Fruit fly (Drosophila melanogaster) whole organism, prepupa: ENCODE results near the gene Dbp73D.

Experiments
- CG10631 ChIP-seq: fragments of 200-800 bp; sonication (Bioruptor generic); optimal IDR thresholded peaks from 2 replicates; lab custom pipeline; 2016; ENCODE audit warnings: missing biosample characterization, missing genetic modification characterization
- CG11762 ChIP-seq: fragments of 200-800 bp; sonication (Bioruptor generic); optimal IDR thresholded peaks from 3 replicates; lab custom pipeline; 2016; ENCODE audit warnings: missing biosample characterization, missing genetic modification characterization; ENCODE audit not compliant: insufficient read depth
- CG11902 ChIP-seq: fragments of 200-800 bp; sonication (Bioruptor generic); optimal IDR thresholded peaks from 3 replicates; lab custom pipeline; 2016; ENCODE audit warnings: missing biosample characterization, missing genetic modification characterization
- CG1621 ChIP-seq: fragments of 200-800 bp; sonication (Bioruptor generic); optimal IDR thresholded peaks from 3 replicates; lab custom pipeline; 2018; ENCODE audit warnings: missing biosample characterization, mild to moderate bottlenecking, missing genetic modification characterization
- CG16779 ChIP-seq: fragments of 200-800 bp; sonication (Bioruptor generic); optimal IDR thresholded peaks from 3 replicates; lab custom pipeline; 2017; ENCODE audit warnings: missing biosample characterization, mild to moderate bottlenecking, missing genetic modification characterization
- CG3032 ChIP-seq: fragments of 200-800 bp; optimal IDR thresholded peaks from 2 replicates; lab custom pipeline; 2019; ENCODE audit warnings: missing biosample characterization, mild to moderate bottlenecking, missing genetic modification characterization, moderate library complexity
- CG31627 ChIP-seq: fragments of 200-800 bp; sonication (Bioruptor generic); optimal IDR thresholded peaks from 3 replicates; lab custom pipeline; 2016; ENCODE audit warnings: missing biosample characterization, missing genetic modification characterization
- CG34406 ChIP-seq: fragments of 200-800 bp; sonication (Bioruptor generic); optimal IDR thresholded peaks from 3 replicates; lab custom pipeline; 2016; ENCODE audit warnings: missing biosample characterization, missing genetic modification characterization
- CG6163 ChIP-seq: fragments of 200-800 bp; sonication (Bioruptor generic); IDR thresholded peaks from 3 replicates; pipeline ENCODE4 v1.3.6; 2022; ENCODE audit warnings: missing biosample characterization, missing genetic modification characterization
- CG6276 ChIP-seq: fragments of 200-800 bp; sonication (Bioruptor generic); optimal IDR thresholded peaks from 2 replicates; lab custom pipeline; 2017; ENCODE audit warnings: missing biosample characterization, mild to moderate bottlenecking, missing genetic modification characterization
- CG6792 ChIP-seq: fragments of 200-800 bp; sonication (Bioruptor generic); optimal IDR thresholded peaks from 3 replicates; lab custom pipeline; 2016; ENCODE audit warnings: missing biosample characterization, missing genetic modification characterization
- CG7368 ChIP-seq: fragments of 200-800 bp; sonication (Bioruptor generic); optimal IDR thresholded peaks from 3 replicates; lab custom pipeline; 2016; ENCODE audit warnings: missing biosample characterization, missing genetic modification characterization
- CG8119 ChIP-seq: fragments of 200-800 bp; sonication (Bioruptor generic); IDR thresholded peaks from 3 replicates; pipeline ENCODE4 v1.3.6; 2022; ENCODE audit warnings: missing biosample characterization, missing genetic modification characterization
- CG8319 ChIP-seq: fragments of 200-800 bp; sonication (Bioruptor generic); optimal IDR thresholded peaks from 3 replicates; lab custom pipeline; 2016; ENCODE audit warnings: missing biosample characterization, missing genetic modification characterization
- Eip75B ChIP-seq: fragments of 200-800 bp; sonication (Bioruptor generic); optimal IDR thresholded peaks from 3 replicates; lab custom pipeline; 2016; ENCODE audit warnings: missing biosample characterization, missing genetic modification characterization
- Eip78C ChIP-seq: fragments of 200-800 bp; sonication (Bioruptor generic); peaks from one replicate; lab custom pipeline; 2016; ENCODE audit warnings: missing biosample characterization, missing genetic modification characterization
- Eip93F ChIP-seq: fragments of 200-800 bp; sonication (Bioruptor generic); optimal IDR thresholded peaks from 2 replicates; lab custom pipeline; 2016; ENCODE audit warnings: missing biosample characterization, mild to moderate bottlenecking, missing genetic modification characterization
- Gug ChIP-seq: fragments of 200-800 bp; sonication (Bioruptor generic); IDR thresholded peaks from 2 replicates; pipeline ENCODE4 v1.3.6; 2022; ENCODE audit warnings: missing biosample characterization, missing genetic modification characterization
- Hr39 ChIP-seq: fragments of 200-800 bp; sonication (Bioruptor generic); optimal IDR thresholded peaks from 2 replicates; lab custom pipeline; 2016; ENCODE audit warnings: missing biosample characterization, missing genetic modification characterization
- Lpt ChIP-seq: fragments of 200-800 bp; sonication (Bioruptor generic); optimal IDR thresholded peaks from 3 replicates; lab custom pipeline; 2016; ENCODE audit warnings: missing biosample characterization, missing genetic modification characterization
- Met ChIP-seq: fragments of 200-800 bp; sonication (Bioruptor generic); optimal IDR thresholded peaks from 3 replicates; lab custom pipeline; 2016; ENCODE audit warnings: missing biosample characterization, missing genetic modification characterization
- OdsH ChIP-seq: fragments of 200-800 bp; sonication (Bioruptor generic); optimal IDR thresholded peaks from 3 replicates; lab custom pipeline; 2016; ENCODE audit warnings: missing biosample characterization, missing genetic modification characterization
- Sox102F ChIP-seq: fragments of 200-800 bp; sonication (Bioruptor generic); optimal IDR thresholded peaks from 2 replicates; lab custom pipeline; 2016; ENCODE audit warnings: missing biosample characterization, mild to moderate bottlenecking, missing genetic modification characterization
- Sox15 ChIP-seq: fragments of 200-800 bp; sonication (Bioruptor generic); optimal IDR thresholded peaks from 3 replicates; lab custom pipeline; 2016; ENCODE audit warnings: missing biosample characterization, missing genetic modification characterization
- achi ChIP-seq: fragments of 200-800 bp; sonication (Bioruptor generic); optimal IDR thresholded peaks from 3 replicates; lab custom pipeline; 2016; ENCODE audit warnings: missing biosample characterization, missing genetic modification characterization
- acj6 ChIP-seq: fragments of 200-800 bp; sonication (Bioruptor generic); optimal IDR thresholded peaks from 3 replicates; lab custom pipeline; 2016; ENCODE audit warnings: missing biosample characterization, missing genetic modification characterization
- dac ChIP-seq: fragments of 200-800 bp; sonication (Bioruptor generic); optimal IDR thresholded peaks from 2 replicates; lab custom pipeline; 2017; ENCODE audit warnings: missing biosample characterization, mild to moderate bottlenecking, missing genetic modification characterization
- dsx ChIP-seq: fragments of 200-800 bp; optimal IDR thresholded peaks from 3 replicates; lab custom pipeline; 2019; ENCODE audit warnings: missing biosample characterization, mild to moderate bottlenecking, missing genetic modification characterization, moderate library complexity; ENCODE audit not compliant: poor library complexity, severe bottlenecking
- eg ChIP-seq: fragments of 200-800 bp; sonication (Bioruptor generic); IDR thresholded peaks from 3 replicates; pipeline ENCODE4 v1.3.6; 2022; ENCODE audit warnings: missing biosample characterization, missing genetic modification characterization
- esn ChIP-seq: fragments of 200-800 bp; sonication (Bioruptor generic); optimal IDR thresholded peaks from 2 replicates; lab custom pipeline; 2016; ENCODE audit warnings: missing biosample characterization, mild to moderate bottlenecking, missing genetic modification characterization, moderate library complexity
- fd85E ChIP-seq: fragments of 200-800 bp; sonication (Bioruptor generic); optimal IDR thresholded peaks from 3 replicates; lab custom pipeline; 2016; ENCODE audit warnings: missing biosample characterization, missing genetic modification characterization
- lz ChIP-seq: fragments of 200-800 bp; sonication (Bioruptor generic); optimal IDR thresholded peaks from 3 replicates; lab custom pipeline; 2016; ENCODE audit warnings: missing biosample characterization, missing genetic modification characterization
- net ChIP-seq: fragments of 200-800 bp; sonication (Bioruptor generic); optimal IDR thresholded peaks from 3 replicates; lab custom pipeline; 2016; ENCODE audit warnings: missing biosample characterization, missing genetic modification characterization
- spab ChIP-seq: fragments of 200-800 bp; sonication (Bioruptor generic); optimal IDR thresholded peaks from 2 replicates; lab custom pipeline; 2017; ENCODE audit warnings: missing biosample characterization, mild to moderate bottlenecking, missing genetic modification characterization, missing genetic modification reagents
- ss ChIP-seq, 2 experiments: fragments of 200-800 bp; sonication (Bioruptor generic); optimal IDR thresholded peaks; 2 replicates in 1 of 2; 3 replicates in 1 of 2; lab custom pipeline; 2017 to 2018; ENCODE audit warnings: mild to moderate bottlenecking in 2 of 2, missing biosample characterization in 2 of 2, missing genetic modification characterization in 2 of 2, moderate library complexity in 1 of 2
- svp ChIP-seq: fragments of 200-800 bp; sonication (Bioruptor generic); peaks from one replicate; lab custom pipeline; 2016; ENCODE audit warnings: missing biosample characterization, missing genetic modification characterization
- topi ChIP-seq: fragments of 200-800 bp; sonication (Bioruptor generic); optimal IDR thresholded peaks from 3 replicates; lab custom pipeline; 2016; ENCODE audit warnings: missing biosample characterization, missing genetic modification characterization
- vri ChIP-seq: fragments of 200-800 bp; sonication (Bioruptor generic); optimal IDR thresholded peaks from 3 replicates; lab custom pipeline; 2016; ENCODE audit warnings: missing biosample characterization, mild to moderate bottlenecking, missing genetic modification characterization

Gene Dbp73D

dm6 chr3L:16697069-16697468, 33.5 kb downstream of the Dbp73D start (continued):
- TF ChIP-seq ss (GFP tag; optimal IDR thresholded peaks at IDR 0.05; lab: Kevin White, UChicago) (no peak), Gug (GFP tag; lab: Robert Waterston, UW) (no peak), acj6 (GFP tag; lab: Kevin White, UChicago) (peak; percentile 21), lz (GFP tag; lab: Kevin White, UChicago) (no peak), spab (GFP tag; lab: Kevin White, UChicago) (no peak), dac (GFP tag; lab: Kevin White, UChicago) (no peak), CG7368 (GFP tag; lab: Kevin White, UChicago) (no peak), achi (GFP tag; lab: Kevin White, UChicago) (peak; percentile 39), CG6276 (GFP tag; lab: Kevin White, UChicago) (peak; percentile 11), CG11762 (GFP tag; lab: Kevin White, UChicago) (no peak), CG31627 (GFP tag; lab: Kevin White, UChicago) (no peak), esn (GFP tag; lab: Kevin White, UChicago) (peak; percentile 33), dsx (GFP tag; lab: Kevin White, UChicago) (no peak), CG10631 (peak; percentile 17), Sox102F (peak; percentile 18), Sox15 (GFP tag; lab: Kevin White, UChicago) (no peak), Eip75B (GFP tag; lab: Kevin White, UChicago) (no peak), OdsH (GFP tag; lab: Kevin White, UChicago) (peak; percentile 27)
- TF ChIP-seq, all 60 proteins: peak for 18

DNA sequence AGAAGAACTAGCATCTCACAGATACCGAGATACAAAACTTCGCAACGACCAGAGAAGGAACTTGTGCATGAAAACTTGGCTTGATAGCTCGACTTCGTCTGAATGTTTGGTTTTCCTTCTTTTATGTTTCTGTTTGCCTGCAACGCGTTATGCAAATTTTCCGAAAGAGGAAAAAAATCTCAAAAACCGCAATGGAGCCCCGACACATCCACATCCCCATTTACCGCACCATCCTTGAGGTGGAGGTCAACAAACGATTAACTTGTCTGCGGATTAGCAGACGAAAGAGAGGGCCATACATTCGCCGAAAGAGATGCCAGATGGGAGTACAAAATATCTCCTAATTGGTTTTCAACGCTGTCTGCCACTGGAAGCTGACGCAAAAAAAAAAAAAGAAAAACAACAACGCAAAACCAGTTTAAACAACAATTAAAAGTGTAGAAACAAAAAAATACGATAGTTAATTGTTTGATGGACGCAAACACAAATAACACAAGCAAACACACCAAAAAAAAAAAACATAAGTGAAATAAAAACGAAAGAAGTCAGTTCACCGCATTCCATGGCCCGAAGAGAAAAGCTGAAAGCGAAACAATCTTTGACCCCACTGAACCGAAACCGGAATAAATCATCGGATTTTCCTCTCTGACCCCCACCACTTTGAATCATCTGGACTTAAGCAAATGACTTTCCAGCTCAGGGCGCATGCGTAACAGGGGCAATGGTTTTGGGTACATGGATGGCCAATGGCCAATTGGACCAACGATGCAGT, 35.4 kb downstream of the Dbp73D start:
- TF ChIP-seq Lpt (GFP tag; lab: Kevin White, UChicago): no peak
- no peak for TF ChIP-seq CG6163 (GFP tag; lab: Robert Waterston, UW)
- peak; percentile 14 for TF ChIP-seq CG6276 (GFP tag; lab: Kevin White, UChicago)
- TF ChIP-seq CG1621: no peak
- TF ChIP-seq CG6792 (GFP tag; lab: Kevin White, UChicago): no peak
- peak; percentile 39; the same call in 1 of the 3 replicates for TF ChIP-seq CG8119 (GFP tag; lab: Robert Waterston, UW)
- no peak for TF ChIP-seq svp (GFP tag; lab: Kevin White, UChicago)
- TF ChIP-seq eg (GFP tag; lab: Robert Waterston, UW): 0 out of 3 replicates have a peak, but pooled peaks have one; percentile 16
- no peak for TF ChIP-seq net
- TF ChIP-seq lz (GFP tag; lab: Kevin White, UChicago): no peak
- TF ChIP-seq CG11902 (GFP tag; lab: Kevin White, UChicago): no peak
- no peak for TF ChIP-seq spab (GFP tag; lab: Kevin White, UChicago)

DNA sequence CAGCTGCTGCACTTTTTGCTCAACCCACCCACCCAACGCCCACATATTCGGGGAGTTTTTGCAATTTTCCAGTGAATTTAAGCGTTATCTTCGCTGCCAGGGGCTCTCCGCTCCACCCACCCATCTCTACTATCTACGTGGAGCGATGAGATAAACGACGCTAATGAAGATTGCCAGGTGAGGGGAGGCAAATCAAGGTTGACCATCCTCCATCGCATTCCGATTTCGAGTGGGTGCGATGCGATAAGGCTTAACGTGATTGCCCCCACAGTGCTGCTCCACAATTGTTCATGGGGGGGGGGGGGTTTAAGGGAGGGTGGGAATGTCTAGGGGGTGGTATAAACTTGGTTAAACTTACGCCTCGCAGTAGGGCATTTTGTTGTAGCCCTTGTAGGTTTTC, 36.8 kb downstream of the Dbp73D start:
- TF ChIP-seq dac (GFP tag; lab: Kevin White, UChicago) (no peak), Eip93F (GFP tag; lab: Kevin White, UChicago) (peak; percentile 11), CG34406 (GFP tag; lab: Kevin White, UChicago) (no peak), vri (peak; percentile 51)

dm6 chr3L:16690055-16690454, 40.6 kb downstream of the Dbp73D start:
- TF ChIP-seq Sox102F (no peak), CG1621 (no peak), CG3032 (no peak)

DNA sequence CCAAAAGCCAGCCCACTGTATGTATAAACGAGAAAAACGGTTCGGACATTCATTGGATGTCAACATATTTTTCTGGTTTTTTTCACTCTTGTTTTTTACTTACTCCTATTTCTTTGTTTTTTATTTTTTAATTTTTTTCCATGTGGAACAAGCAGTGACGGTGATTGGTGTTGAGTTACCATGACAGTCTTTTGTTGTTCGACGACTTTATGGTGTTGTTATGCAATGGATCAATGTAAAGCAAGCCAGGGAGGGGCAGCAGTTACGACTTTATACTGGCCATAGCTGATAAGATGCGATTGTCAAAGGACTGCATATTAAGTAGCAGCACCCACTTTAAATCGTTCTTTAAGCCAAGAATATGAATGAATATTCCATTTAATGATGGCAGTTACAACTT, 41.1 kb downstream of the Dbp73D start:
- TF ChIP-seq OdsH (GFP tag; lab: Kevin White, UChicago) (no peak), Hr39 (GFP tag; lab: Kevin White, UChicago) (no peak), Met (GFP tag; lab: Kevin White, UChicago) (no peak), ss (GFP tag; optimal IDR thresholded peaks at IDR 0.05; lab: Kevin White, UChicago) (peak; percentile 4 to 57), eg (GFP tag; lab: Robert Waterston, UW) (no peak), fd85E (GFP tag; lab: Kevin White, UChicago) (no peak), CG6276 (GFP tag; lab: Kevin White, UChicago) (peak; percentile 19), CG16779 (no peak), lz (GFP tag; lab: Kevin White, UChicago) (no peak), dsx (GFP tag; lab: Kevin White, UChicago) (no peak), CG8319 (GFP tag; lab: Kevin White, UChicago) (no peak), Eip78C (GFP tag; lab: Kevin White, UChicago) (peak; percentile 26), Sox102F (no peak), topi (GFP tag; lab: Kevin White, UChicago) (no peak), CG7368 (GFP tag; lab: Kevin White, UChicago) (no peak)
- TF ChIP-seq, all 60 proteins: peak for 3
